Worm (Caenorhabditis elegans): ENCODE data around the gene F26G1.3.

The F26G1.3 gene

ce11 chrII:4766284-4766683 lies 7.7 kb downstream of the F26G1.3 start, which contains the start of gene ttm-2:
Gene ttm-2 (minus strand): TSS chrII:4766384.
- no peak for TF ChIP-seq nhr-28 (tag; optimal IDR thresholded peaks at IDR 0.05)
- TF ChIP-seq eor-1 (tag; optimal IDR thresholded peaks at IDR 0.05), result no peak
- no peak for TF ChIP-seq fos-1 (tag; optimal IDR thresholded peaks at IDR 0.05)
- no peak for TF ChIP-seq mdl-1 (tag; optimal IDR thresholded peaks at IDR 0.05)
- no peak for TF ChIP-seq lsy-12 (tag; optimal IDR thresholded peaks at IDR 0.05)
- no peak for TF ChIP-seq egl-27 (tag; optimal IDR thresholded peaks at IDR 0.05)
- no peak for TF ChIP-seq sea-2 (GFP tag; optimal IDR thresholded peaks at IDR 0.05)
- no peak for TF ChIP-seq nhr-11 (tag; optimal IDR thresholded peaks at IDR 0.05)
- TF ChIP-seq daf-12 (tag; optimal IDR thresholded peaks at IDR 0.05), result no peak
- no peak for TF ChIP-seq nhr-12 (tag; optimal IDR thresholded peaks at IDR 0.05)
- TF ChIP-seq tbx-2 (tag; optimal IDR thresholded peaks at IDR 0.05), result no peak

ce11 chrII:4767612-4768011 lies 9.1 kb downstream of the F26G1.3 start:
- TF ChIP-seq nhr-23 (tag; optimal IDR thresholded peaks at IDR 0.05) (peak; percentile 35), nhr-25 (tag; optimal IDR thresholded peaks at IDR 0.05) (peak; percentile 60), ceh-28 (tag; optimal IDR thresholded peaks at IDR 0.05) (peak; percentile 27), hmg-11 (tag; optimal IDR thresholded peaks at IDR 0.05) (no peak), unc-62 (GFP tag; optimal IDR thresholded peaks at IDR 0.05) (no peak)

ce11 chrII:4769096-4769495 lies 10.5 kb downstream of the F26G1.3 start:
- TF ChIP-seq eor-1 (tag; optimal IDR thresholded peaks at IDR 0.05) (no peak), ztf-11 (tag; optimal IDR thresholded peaks at IDR 0.05) (no peak), pha-4 (tag; optimal IDR thresholded peaks at IDR 0.05) (peak; percentile 46), nhr-43 (tag; optimal IDR thresholded peaks at IDR 0.05; ENCODE audit: poor library complexity, severe bottlenecking) (no peak), aly-2 (tag; optimal IDR thresholded peaks at IDR 0.05) (no peak), nhr-25 (tag; optimal IDR thresholded peaks at IDR 0.05) (peak; percentile 59), nfya-1 (tag; optimal IDR thresholded peaks at IDR 0.05; ENCODE audit: insufficient read depth) (no peak), hmg-11 (tag; optimal IDR thresholded peaks at IDR 0.05) (no peak), nhr-237 (tag; optimal IDR thresholded peaks at IDR 0.05) (no peak), nhr-12 (tag; optimal IDR thresholded peaks at IDR 0.05) (no peak), daf-12 (tag; optimal IDR thresholded peaks at IDR 0.05) (no peak), fos-1 (tag; optimal IDR thresholded peaks at IDR 0.05) (no peak), elt-2 (tag; optimal IDR thresholded peaks at IDR 0.05) (peak; percentile 87), lin-15B (tag; optimal IDR thresholded peaks at IDR 0.05) (no peak), unc-39 (tag; optimal IDR thresholded peaks at IDR 0.05) (no peak), ceh-16 (tag; optimal IDR thresholded peaks at IDR 0.05) (no peak), elt-1 (tag; optimal IDR thresholded peaks at IDR 0.05) (no peak), nhr-28 (tag; optimal IDR thresholded peaks at IDR 0.05) (no peak), zag-1 (tag; optimal IDR thresholded peaks at IDR 0.05) (no peak), lsy-12 (tag; optimal IDR thresholded peaks at IDR 0.05) (no peak), R02D3.7 (tag; optimal IDR thresholded peaks at IDR 0.05) (no peak), lin-39 (tag; optimal IDR thresholded peaks at IDR 0.05) (no peak), ama-1 (optimal IDR thresholded peaks at IDR 0.05) (no peak), skn-1 (tag; optimal IDR thresholded peaks at IDR 0.05) (no peak), nhr-11 (tag; optimal IDR thresholded peaks at IDR 0.05) (no peak), unc-62 (GFP tag; optimal IDR thresholded peaks at IDR 0.05) (no peak), ceh-28 (tag; optimal IDR thresholded peaks at IDR 0.05) (no peak), pqm-1 (tag; optimal IDR thresholded peaks at IDR 0.05) (no peak), jun-1 (tag; optimal IDR thresholded peaks at IDR 0.05) (peak; percentile 39), ceh-9 (tag; optimal IDR thresholded peaks at IDR 0.05) (no peak), nhr-23 (tag; optimal IDR thresholded peaks at IDR 0.05) (peak; percentile 62), nhr-76 (tag; optimal IDR thresholded peaks at IDR 0.05) (no peak), fkh-10 (GFP tag; optimal IDR thresholded peaks at IDR 0.05) (no peak), mdl-1 (tag; optimal IDR thresholded peaks at IDR 0.05) (no peak)

ce11 chrII:4769886-4770285 lies 11.3 kb downstream of the F26G1.3 start:
- TF ChIP-seq lin-15B (tag; optimal IDR thresholded peaks at IDR 0.05) (no peak), ama-1 (optimal IDR thresholded peaks at IDR 0.05) (no peak), pqm-1 (tag; optimal IDR thresholded peaks at IDR 0.05) (peak; percentile 87), daf-12 (tag; optimal IDR thresholded peaks at IDR 0.05) (no peak), tbx-2 (tag; optimal IDR thresholded peaks at IDR 0.05) (no peak), lsy-12 (tag; optimal IDR thresholded peaks at IDR 0.05) (no peak), fos-1 (tag; optimal IDR thresholded peaks at IDR 0.05) (no peak), zag-1 (tag; optimal IDR thresholded peaks at IDR 0.05) (no peak), nhr-11 (tag; optimal IDR thresholded peaks at IDR 0.05) (no peak), ceh-82 (tag; optimal IDR thresholded peaks at IDR 0.05) (no peak), elt-3 (tag; optimal IDR thresholded peaks at IDR 0.05) (no peak), R02D3.7 (tag; optimal IDR thresholded peaks at IDR 0.05) (no peak), hmg-11 (tag; optimal IDR thresholded peaks at IDR 0.05) (no peak), fkh-2 (tag; optimal IDR thresholded peaks at IDR 0.05) (no peak), mml-1 (tag; optimal IDR thresholded peaks at IDR 0.05) (no peak), jun-1 (tag; optimal IDR thresholded peaks at IDR 0.05) (peak; percentile 24), eor-1 (tag; optimal IDR thresholded peaks at IDR 0.05) (no peak), aly-2 (tag; optimal IDR thresholded peaks at IDR 0.05) (no peak), elt-2 (tag; optimal IDR thresholded peaks at IDR 0.05) (peak; percentile 99), nfya-1 (tag; optimal IDR thresholded peaks at IDR 0.05; ENCODE audit: insufficient read depth) (no peak), nhr-25 (tag; optimal IDR thresholded peaks at IDR 0.05) (no peak), mdl-1 (tag; optimal IDR thresholded peaks at IDR 0.05) (no peak), sea-2 (GFP tag; optimal IDR thresholded peaks at IDR 0.05) (no peak), pha-4 (tag; optimal IDR thresholded peaks at IDR 0.05) (peak; percentile 69), egl-5 (tag; optimal IDR thresholded peaks at IDR 0.05) (no peak), unc-62 (GFP tag; optimal IDR thresholded peaks at IDR 0.05) (no peak)
